Fruit fly (Drosophila melanogaster) whole organism, embryonic: Measurements from ENCODE around the gene CG31627.
A peak's percentile ranks its signal among the peaks of the same experiment; 100 is the strongest.

ENCODE experiments used
- Bgb ChIP-seq: fragments of 200-800 bp; sonication (Bioruptor generic); IDR thresholded peaks from 2 replicates; pipeline ENCODE4 v1.3.6; 2022; ENCODE audit warnings: missing biosample characterization, missing genetic modification characterization; ENCODE audit not compliant: partially characterized antibody
- CG11398 ChIP-seq: fragments of 200-800 bp; sonication (Bioruptor generic); optimal IDR thresholded peaks from 2 replicates; lab custom pipeline; 2016; ENCODE audit warnings: missing biosample characterization, missing genetic modification characterization
- CG11695 ChIP-seq: fragments of 200-800 bp; sonication (Bioruptor generic); IDR thresholded peaks from 3 replicates; pipeline ENCODE4 v1.3.6; 2022; ENCODE audit warnings: missing biosample characterization, missing genetic modification characterization
- CG1233 ChIP-seq: fragments of 200-800 bp; sonication (Bioruptor generic); optimal IDR thresholded peaks from 4 replicates; lab custom pipeline; 2018; ENCODE audit warnings: missing biosample characterization, mild to moderate bottlenecking, missing genetic modification characterization
- CG12391 ChIP-seq: fragments of 200-800 bp; sonication (Bioruptor generic); optimal IDR thresholded peaks from 3 replicates; lab custom pipeline; 2018; ENCODE audit warnings: missing biosample characterization, mild to moderate bottlenecking, missing genetic modification characterization, moderate library complexity
- CG12769 ChIP-seq: fragments of 200-800 bp; sonication (Bioruptor generic); optimal IDR thresholded peaks from 2 replicates; lab custom pipeline; 2019; ENCODE audit warnings: missing biosample characterization, mild to moderate bottlenecking, missing genetic modification characterization, moderate library complexity
- CG13894 ChIP-seq: fragments of 200-800 bp; sonication (Bioruptor generic); optimal IDR thresholded peaks from 3 replicates; lab custom pipeline; 2018; ENCODE audit warnings: missing biosample characterization, mild to moderate bottlenecking, missing genetic modification characterization, moderate library complexity
- CG16813 ChIP-seq: fragments of 200-800 bp; sonication (Bioruptor generic); IDR thresholded peaks from 3 replicates; pipeline ENCODE4 v1.3.6; 2022; ENCODE audit warnings: missing biosample characterization, missing genetic modification characterization; ENCODE audit not compliant: partially characterized antibody
- CG16863 ChIP-seq: fragments of 200-800 bp; sonication (Bioruptor generic); optimal IDR thresholded peaks from 3 replicates; lab custom pipeline; 2016; ENCODE audit warnings: missing biosample characterization, missing genetic modification characterization
- CG17328 ChIP-seq: fragments of 200-800 bp; sonication (Bioruptor generic); IDR thresholded peaks from 2 replicates; pipeline ENCODE4 v1.3.6; 2022; ENCODE audit warnings: missing biosample characterization, missing genetic modification characterization
- CG18599 ChIP-seq: fragments of 200-800 bp; sonication (Bioruptor generic); optimal IDR thresholded peaks from 3 replicates; lab custom pipeline; 2017; ENCODE audit warnings: missing biosample characterization, missing genetic modification characterization, mild to moderate bottlenecking, moderate library complexity, missing genetic modification reagents
- CG2712 ChIP-seq: fragments of 200-800 bp; optimal IDR thresholded peaks from 3 replicates; lab custom pipeline; 2019; ENCODE audit warnings: missing biosample characterization, mild to moderate bottlenecking, missing genetic modification characterization, moderate library complexity
- CG3163 ChIP-seq: fragments of 200-800 bp; sonication (Bioruptor generic); optimal IDR thresholded peaks from 3 replicates; lab custom pipeline; 2016; ENCODE audit warnings: missing biosample characterization, missing genetic modification characterization
- CG32772 ChIP-seq: fragments of 200-800 bp; sonication (Bioruptor generic); IDR thresholded peaks from 2 replicates; pipeline ENCODE4 v1.3.6; 2022; ENCODE audit warnings: missing biosample characterization, missing genetic modification characterization
- CG34376 ChIP-seq: fragments of 200-800 bp; sonication (Bioruptor generic); optimal IDR thresholded peaks from 2 replicates; lab custom pipeline; 2018; ENCODE audit warnings: missing biosample characterization, mild to moderate bottlenecking, missing genetic modification characterization
- CG4617 ChIP-seq: fragments of 200-800 bp; sonication (Bioruptor generic); optimal IDR thresholded peaks from 3 replicates; lab custom pipeline; 2016; ENCODE audit warnings: missing biosample characterization, missing genetic modification characterization, borderline replicate concordance
- CG4707 ChIP-seq: fragments of 200-800 bp; sonication (Bioruptor generic); optimal IDR thresholded peaks from 2 replicates; lab custom pipeline; 2018; ENCODE audit warnings: missing biosample characterization, mild to moderate bottlenecking, missing genetic modification characterization, moderate library complexity
- CG6175 ChIP-seq: fragments of 200-800 bp; sonication (Bioruptor generic); IDR thresholded peaks from 3 replicates; pipeline ENCODE4 v1.3.6; 2022; ENCODE audit warnings: missing biosample characterization, missing genetic modification characterization
- CG6254 ChIP-seq: fragments of 200-800 bp; sonication (Bioruptor generic); optimal IDR thresholded peaks from 3 replicates; lab custom pipeline; 2017; ENCODE audit warnings: mild to moderate bottlenecking, missing biosample characterization, missing genetic modification reagents, missing genetic modification characterization
- CTCF ChIP-seq: fragments of 200-800 bp; sonication (Bioruptor generic); optimal IDR thresholded peaks from 2 replicates; lab custom pipeline; 2017; ENCODE audit warnings: missing biosample characterization, mild to moderate bottlenecking, missing genetic modification characterization, moderate library complexity
- CoRest ChIP-seq: fragments of 200-800 bp; sonication (Bioruptor generic); optimal IDR thresholded peaks from 3 replicates; lab custom pipeline; 2018; ENCODE audit warnings: missing biosample characterization, mild to moderate bottlenecking, missing genetic modification characterization, moderate library complexity
- D19B ChIP-seq: fragments of 200-800 bp; sonication (Bioruptor generic); optimal IDR thresholded peaks from 2 replicates; lab custom pipeline; 2017; ENCODE audit warnings: missing biosample characterization, mild to moderate bottlenecking, missing genetic modification characterization
- Dp ChIP-seq: fragments of 200-800 bp; sonication (Bioruptor generic); optimal IDR thresholded peaks from 2 replicates; lab custom pipeline; 2018; ENCODE audit warnings: missing biosample characterization, mild to moderate bottlenecking, missing genetic modification characterization, moderate library complexity
- Ets65A ChIP-seq: fragments of 200-800 bp; sonication (Bioruptor generic); peaks from one replicate; lab custom pipeline; 2016; ENCODE audit warnings: missing biosample characterization, missing genetic modification characterization
- Fer3 ChIP-seq: fragments of 200-800 bp; sonication (Bioruptor generic); optimal IDR thresholded peaks from 2 replicates; lab custom pipeline; 2018; ENCODE audit warnings: missing biosample characterization, mild to moderate bottlenecking, missing genetic modification characterization, moderate library complexity
- H2.0 ChIP-seq: fragments of 200-800 bp; sonication (Bioruptor generic); IDR thresholded peaks from 2 replicates; pipeline ENCODE4 v1.3.6; 2022; ENCODE audit warnings: missing biosample characterization, missing genetic modification characterization
- MESR4 ChIP-seq: fragments of 200-800 bp; sonication (Bioruptor generic); optimal IDR thresholded peaks from 2 replicates; lab custom pipeline; 2018; ENCODE audit warnings: missing biosample characterization, mild to moderate bottlenecking, missing genetic modification characterization, moderate library complexity
- Med ChIP-seq: fragments of 200-800 bp; sonication (Bioruptor generic); peaks from one replicate; lab custom pipeline; 2016; ENCODE audit warnings: missing biosample characterization, missing genetic modification characterization, mild to moderate bottlenecking, inconsistent platforms, moderate library complexity
- Myb ChIP-seq: fragments of 200-800 bp; sonication (Bioruptor generic); optimal IDR thresholded peaks from 2 replicates; lab custom pipeline; 2016; ENCODE audit warnings: missing biosample characterization, missing genetic modification characterization
- Nf-YB ChIP-seq: fragments of 200-800 bp; sonication (Bioruptor generic); optimal IDR thresholded peaks from 3 replicates; lab custom pipeline; 2019; ENCODE audit warnings: missing biosample characterization, mild to moderate bottlenecking, missing genetic modification characterization, moderate library complexity
- Nf-YC ChIP-seq: fragments of 200-800 bp; optimal IDR thresholded peaks from 3 replicates; lab custom pipeline; 2019; ENCODE audit warnings: missing biosample characterization, mild to moderate bottlenecking, missing genetic modification characterization, moderate library complexity
- Stat92E ChIP-seq, 3 experiments: fragments of >200 bp in 2 of 3; fragments of 200-800 bp in 1 of 3; sonication (Bioruptor generic) in 1 of 3; optimal IDR thresholded peaks; 2 replicates each; lab custom pipeline; 2017 to 2019; ENCODE audit warnings: missing biosample characterization in 3 of 3, missing genetic modification characterization in 3 of 3, mild to moderate bottlenecking in 1 of 3, moderate library complexity in 1 of 3
- ab ChIP-seq: fragments of 200-800 bp; sonication (Bioruptor generic); optimal IDR thresholded peaks from 2 replicates; lab custom pipeline; 2016; ENCODE audit warnings: missing biosample characterization, missing genetic modification characterization
- chinmo ChIP-seq: fragments of 200-800 bp; sonication (Bioruptor generic); IDR thresholded peaks from 4 replicates; pipeline ENCODE4 v1.3.6; 2022; ENCODE audit warnings: missing biosample characterization, missing genetic modification characterization; ENCODE audit not compliant: partially characterized antibody
- crp ChIP-seq, 2 experiments: fragments of 200-800 bp; sonication (Bioruptor generic); optimal IDR thresholded peaks; 2 replicates in 1 of 2; 3 replicates in 1 of 2; lab custom pipeline; 2017; ENCODE audit warnings: missing biosample characterization in 2 of 2, missing genetic modification characterization in 2 of 2, mild to moderate bottlenecking in 1 of 2, moderate library complexity in 1 of 2
- dpn ChIP-seq, 2 experiments: fragments of 200-800 bp; sonication (Bioruptor generic); optimal IDR thresholded peaks; 3 replicates each; lab custom pipeline; 2016; ENCODE audit warnings: missing biosample characterization in 2 of 2, missing genetic modification characterization in 2 of 2
- fd96Cb ChIP-seq: fragments of 200-800 bp; sonication (Bioruptor generic); optimal IDR thresholded peaks from 2 replicates; lab custom pipeline; 2018; ENCODE audit warnings: missing biosample characterization, mild to moderate bottlenecking, missing genetic modification characterization, moderate library complexity
- hbn ChIP-seq: fragments of 200-800 bp; sonication (Bioruptor generic); IDR thresholded peaks from 2 replicates; pipeline ENCODE4 v1.3.6; 2022; ENCODE audit warnings: missing biosample characterization, missing genetic modification characterization; ENCODE audit not compliant: partially characterized antibody
- insv ChIP-seq, 2 experiments: fragments of 200-800 bp; sonication (Bioruptor generic); optimal IDR thresholded peaks; 3 replicates each; lab custom pipeline; 2016 to 2018; ENCODE audit warnings: missing biosample characterization in 2 of 2, missing genetic modification characterization in 2 of 2
- klu ChIP-seq: fragments of 200-800 bp; sonication (Bioruptor generic); IDR thresholded peaks from 2 replicates; pipeline ENCODE4 v1.3.6; 2022; ENCODE audit warnings: missing biosample characterization, missing genetic modification characterization
- maf-S ChIP-seq: fragments of 200-800 bp; sonication (Bioruptor generic); optimal IDR thresholded peaks from 2 replicates; lab custom pipeline; 2016; ENCODE audit warnings: missing biosample characterization, missing genetic modification characterization
- nmo ChIP-seq: fragments of 200-800 bp; sonication (Bioruptor generic); optimal IDR thresholded peaks from 2 replicates; lab custom pipeline; 2018; ENCODE audit warnings: missing biosample characterization, mild to moderate bottlenecking, missing genetic modification characterization, moderate library complexity
- oc ChIP-seq: fragments of 200-800 bp; sonication (Bioruptor generic); optimal IDR thresholded peaks from 2 replicates; lab custom pipeline; 2018; ENCODE audit warnings: missing biosample characterization, mild to moderate bottlenecking, missing genetic modification characterization, moderate library complexity
- odd ChIP-seq: fragments of 200-800 bp; sonication (Bioruptor generic); optimal IDR thresholded peaks from 2 replicates; lab custom pipeline; 2017; ENCODE audit warnings: missing biosample characterization, mild to moderate bottlenecking, missing genetic modification characterization
- salm ChIP-seq: fragments of 200-800 bp; sonication (Bioruptor generic); optimal IDR thresholded peaks from 2 replicates; lab custom pipeline; 2018; ENCODE audit warnings: missing biosample characterization, mild to moderate bottlenecking, missing genetic modification characterization
- so ChIP-seq: fragments of 200-800 bp; sonication (Bioruptor generic); IDR thresholded peaks from 3 replicates; pipeline ENCODE4 v1.3.6; 2022; ENCODE audit warnings: missing biosample characterization, missing genetic modification characterization
- unc-4 ChIP-seq: fragments of 200-800 bp; sonication (Bioruptor generic); IDR thresholded peaks from 2 replicates; pipeline ENCODE4 v1.3.6; 2022; ENCODE audit warnings: missing biosample characterization, missing genetic modification characterization; ENCODE audit not compliant: partially characterized antibody
- zen ChIP-seq: fragments of 200-800 bp; sonication (Bioruptor generic); optimal IDR thresholded peaks from 3 replicates; lab custom pipeline; 2018; ENCODE audit warnings: missing biosample characterization, mild to moderate bottlenecking, missing genetic modification characterization, moderate library complexity

CG31627 gene

DNA sequence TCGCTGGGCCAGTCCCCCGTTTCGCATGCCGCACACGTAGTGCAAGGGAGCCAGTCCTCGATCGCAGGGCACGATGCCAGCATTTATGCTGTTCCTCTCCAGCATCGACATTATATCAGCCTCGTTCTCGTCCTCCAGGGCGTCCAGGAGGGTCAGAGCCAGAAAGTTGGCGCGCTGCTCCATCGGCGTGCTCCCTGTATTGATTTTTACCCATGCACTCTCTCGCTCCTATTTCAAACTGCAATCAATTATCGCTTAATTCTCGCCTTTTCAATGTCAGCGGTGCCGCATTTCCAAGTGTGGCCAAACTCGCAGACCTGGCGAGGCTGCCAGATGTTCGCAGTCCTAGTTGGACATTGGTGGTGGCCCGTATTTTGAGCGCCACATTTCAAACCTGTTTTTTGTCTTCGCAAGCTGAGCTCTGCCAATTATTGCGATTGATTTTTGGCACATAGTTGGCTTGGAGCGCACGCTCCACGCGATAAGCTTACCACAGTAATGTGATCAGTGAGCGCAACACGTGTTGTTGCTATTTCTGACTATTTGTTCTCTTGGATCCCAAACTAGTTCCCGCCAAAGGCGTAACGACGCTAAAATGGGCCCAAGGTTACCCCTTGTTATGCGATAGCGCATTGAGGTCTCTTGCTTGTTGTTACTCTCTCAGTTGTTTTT lies 45.4 kb downstream of the CG31627 start, which contains the start of gene CG8679 (continued):
- TF ChIP-seq Med (GFP tag; lab: Kevin White, UChicago) (peak; percentile 42), CG1233 (GFP tag; lab: Kevin White, UChicago) (no peak), CG16813 (GFP tag; lab: Robert Waterston, UW) (peak; percentile 34; the same call in 1 of the 3 replicates), Nf-YC (tag; lab: Kevin White, UChicago) (peak; percentile 34), CG34376 (peak; percentile 77), insv (GFP tag; optimal IDR thresholded peaks at IDR 0.05; lab: Kevin White, UChicago) (peak in 1 of 2 experiments; percentile 70), ab (GFP tag; lab: Kevin White, UChicago) (no peak), CG2712 (peak; percentile 16), CG6254 (GFP tag; lab: Kevin White, UChicago) (no peak), CTCF (GFP tag; lab: Kevin White, UChicago) (peak; percentile 50), Nf-YB (no peak), dpn (GFP tag; optimal IDR thresholded peaks at IDR 0.05; lab: Kevin White, UChicago) (no peak), so (peak; percentile 76; the same call in 2 of the 3 replicates), Dp (peak; percentile 95), crp (GFP tag; optimal IDR thresholded peaks at IDR 0.05; lab: Kevin White, UChicago) (peak in 1 of 2 experiments; percentile 35), MESR4 (GFP tag; lab: Kevin White, UChicago) (peak; percentile 52), CG3163 (no peak), CG4707 (GFP tag; lab: Kevin White, UChicago) (no peak), D19B (no peak), Stat92E (GFP tag; optimal IDR thresholded peaks at IDR 0.05; lab: Kevin White, UChicago) (peak in 1 of 3 experiments; percentile 38), CG17328 (0 out of 2 replicates have a peak, but pooled peaks have one; percentile 42), maf-S (GFP tag; lab: Kevin White, UChicago) (no peak), CoRest (tag; lab: Kevin White, UChicago) (peak; percentile 38), CG32772 (GFP tag; lab: Robert Waterston, UW) (0 out of 2 replicates have a peak, but pooled peaks have one; percentile 20), Bgb (peak; percentile 39; the same call in 1 of the 2 replicates), hbn (no peak), salm (tag; lab: Kevin White, UChicago) (no peak), Ets65A (GFP tag; lab: Kevin White, UChicago) (peak; percentile 74), CG12769 (tag; lab: Kevin White, UChicago) (peak; percentile 75), Fer3 (tag; lab: Kevin White, UChicago) (no peak), H2.0 (no peak), zen (tag; lab: Kevin White, UChicago) (peak; percentile 10), unc-4 (GFP tag; lab: Robert Waterston, UW) (peak; percentile 49), odd (GFP tag; lab: Kevin White, UChicago) (peak; percentile 23), CG18599 (peak; percentile 20), CG11398 (peak; percentile 31), klu (GFP tag; lab: Robert Waterston, UW) (no peak), chinmo (GFP tag; lab: Robert Waterston, UW) (peak; percentile 98), fd96Cb (tag; lab: Kevin White, UChicago) (no peak), oc (tag; lab: Kevin White, UChicago) (no peak), CG6175 (no peak), CG4617 (GFP tag; lab: Kevin White, UChicago) (peak; percentile 8), CG11695 (peak; percentile 8; the same call in 1 of the 3 replicates), Myb (GFP tag; lab: Kevin White, UChicago) (peak; percentile 57), nmo (GFP tag; lab: Kevin White, UChicago) (peak; percentile 17), CG16863 (GFP tag; lab: Kevin White, UChicago) (no peak), CG13894 (peak; percentile 26), CG12391 (tag; lab: Kevin White, UChicago) (no peak)
